Worm (Caenorhabditis elegans): ENCODE measurements around the gene ZC204.14.
A peak's percentile ranks its signal among the peaks of the same experiment; 100 is the strongest.

ZC204.14 gene

ce11 chrII:1662881-1663280 is at the start of gene ZC204.14:
ZC204.14 (minus strand) TSS chrII:1662949.
- TF ChIP-seq egrh-3 (GFP tag; IDR thresholded peaks at IDR 0.05), result no peak
- no peak for TF ChIP-seq egl-18 (GFP tag; IDR thresholded peaks at IDR 0.05)
- TF ChIP-seq hmg-1.2 (GFP tag; IDR thresholded peaks at IDR 0.05), result peak; percentile 77

DNA sequence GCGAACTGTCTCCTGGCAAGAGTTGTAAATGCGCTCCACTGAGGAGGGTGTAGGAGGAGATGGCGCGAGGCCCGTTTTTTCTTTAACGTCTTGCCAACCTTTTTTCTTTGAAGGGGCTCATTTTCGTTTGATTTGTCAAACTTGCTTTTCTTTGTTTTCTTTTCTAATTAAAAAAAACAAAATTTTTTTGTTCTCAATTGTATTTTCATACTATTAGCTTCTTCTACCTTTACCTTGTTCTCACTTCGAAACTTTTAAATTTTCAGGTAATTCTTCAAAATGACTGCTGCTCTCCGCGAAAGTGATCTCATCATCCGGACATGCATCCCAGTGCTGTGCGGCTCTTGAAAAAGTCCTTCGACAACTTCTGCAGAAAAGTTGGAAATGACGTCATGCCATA is 47.2 kb upstream of the ZC204.14 start, which contains the start of gene fbxa-184:
Gene fbxa-184 (plus strand): TSS at position 301 of the 400 bp plus-strand sequence.
- TF ChIP-seq aptf-2 (GFP tag; conservative IDR thresholded peaks at IDR 0.05) (peak; percentile 81), B0336.3 (GFP tag; IDR thresholded peaks at IDR 0.05) (no peak)

- TF ChIP-seq B0019.2 (GFP tag; conservative IDR thresholded peaks at IDR 0.05) (no peak), Y67H2A.10 (GFP tag; conservative IDR thresholded peaks at IDR 0.05) (no peak), atf-7 (tag; optimal IDR thresholded peaks at IDR 0.05) (no peak), hlh-26 (GFP tag; conservative IDR thresholded peaks at IDR 0.05) (no peak), K11D2.4 (GFP tag; IDR thresholded peaks at IDR 0.05) (no peak), him-1 (tag; optimal IDR thresholded peaks at IDR 0.05) (no peak), die-1 (tag; optimal IDR thresholded peaks at IDR 0.05) (no peak), ceh-58 (GFP tag; IDR thresholded peaks at IDR 0.05) (no peak), B0035.1 (tag; optimal IDR thresholded peaks at IDR 0.05) (no peak)
These were observed 43.6 kb upstream of the ZC204.14 start, which contains the start of gene sdz-18 for ce11 chrII:1706385-1706784. sdz-18 (minus strand) TSS chrII:1706485.

- TF ChIP-seq sea-2 (GFP tag; IDR thresholded peaks at IDR 0.05), result no peak
- no peak for TF ChIP-seq pbrm-1 (GFP tag; IDR thresholded peaks at IDR 0.05)
- TF ChIP-seq cebp-1 (GFP tag; IDR thresholded peaks at IDR 0.05), result no peak
- TF ChIP-seq cebp-1 (tag; optimal IDR thresholded peaks at IDR 0.05), result no peak
- TF ChIP-seq mcd-1 (GFP tag; IDR thresholded peaks at IDR 0.05), result no peak
These were observed 40.6 kb upstream of the ZC204.14 start, which contains the start of gene fbxb-47 for ce11 chrII:1703363-1703762. fbxb-47 (minus strand) TSS chrII:1703463.

ce11 chrII:1700518-1701091 is 37.9 kb upstream of the ZC204.14 start:
- TF ChIP-seq lin-26 (GFP tag; IDR thresholded peaks at IDR 0.05) (peak; percentile 61; the same call in 1 of the 2 replicates), tbp1 (GFP tag; optimal IDR thresholded peaks at IDR 0.05) (peak; percentile 76), B0261.1 (tag; optimal IDR thresholded peaks at IDR 0.05) (peak; percentile 59), rpc-1 (optimal IDR thresholded peaks at IDR 0.05) (peak; percentile 32), rpc-1 (tag; optimal IDR thresholded peaks at IDR 0.05) (peak; percentile 66)

- no peak for TF ChIP-seq T07F8.4 (tag; optimal IDR thresholded peaks at IDR 0.05)
- peak; percentile 5 for TF ChIP-seq efl-1 (GFP tag; optimal IDR thresholded peaks at IDR 0.05)
- TF ChIP-seq aptf-2 (GFP tag; conservative IDR thresholded peaks at IDR 0.05), result peak; percentile 90
These were observed 33.1 kb upstream of the ZC204.14 start, which contains the start of gene F58E1.13 for ce11 chrII:1695861-1696260. F58E1.13 (minus strand) TSS chrII:1695872.

DNA sequence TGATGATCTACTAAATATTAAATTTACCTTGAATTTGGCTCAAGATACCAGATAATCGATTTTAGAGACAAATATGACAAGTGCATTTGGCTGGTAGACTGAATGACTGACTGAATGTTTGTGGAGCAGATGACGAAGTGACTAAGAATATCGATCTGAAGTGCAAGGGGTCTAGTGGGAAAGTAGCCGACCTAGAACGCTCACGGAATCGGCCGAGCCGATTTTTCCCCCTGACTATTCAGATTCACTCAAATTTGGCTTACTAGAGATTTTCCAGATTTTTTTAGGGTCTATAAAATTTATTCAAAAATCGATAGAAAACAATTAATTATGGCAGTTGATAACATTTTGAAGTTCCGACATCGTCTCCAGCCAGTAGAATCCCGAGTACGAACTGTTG is 31.8 kb upstream of the ZC204.14 start, which contains the start of gene fbxc-26:
Gene fbxc-26 (minus strand): TSS at position 101 of the 400 bp plus-strand sequence.
- TF ChIP-seq zfh-2 (GFP tag; conservative IDR thresholded peaks at IDR 0.05) (no peak), rec-8 (tag; optimal IDR thresholded peaks at IDR 0.05) (no peak), B0035.1 (tag; optimal IDR thresholded peaks at IDR 0.05) (no peak), cebp-1 (GFP tag; IDR thresholded peaks at IDR 0.05) (no peak), cebp-1 (tag; optimal IDR thresholded peaks at IDR 0.05) (no peak), unc-62 (GFP tag; optimal IDR thresholded peaks at IDR 0.05) (no peak), attf-3 (GFP tag; conservative IDR thresholded peaks at IDR 0.05) (no peak)
